Fruit fly (Drosophila melanogaster) whole organism: ENCODE results near the gene CG14259.

ENCODE experiments used
- psq ChIP-seq: fragments of >200 bp; optimal IDR thresholded peaks from 2 replicates; lab custom pipeline; 2017
- usp ChIP-seq: fragments of >200 bp; optimal IDR thresholded peaks from 2 replicates; lab custom pipeline; 2017; ENCODE audit warnings: missing biosample characterization, missing genetic modification characterization, mixed read lengths

dm6 chr3R:27070906-27071498 lies 23.3 kb upstream of the CG14259 start:
- no peak for TF ChIP-seq usp
- TF ChIP-seq psq (lab: Kevin White, UChicago) = no peak
